Fruit fly (Drosophila melanogaster) whole organism, prepupa: ENCODE measurements around the gene CG15922.

Experiments used
- Blimp-1 ChIP-seq: fragments of 200-800 bp; sonication (Bioruptor generic); optimal IDR thresholded peaks from 3 replicates; lab custom pipeline; 2017; ENCODE audit warnings: missing biosample characterization, missing genetic modification characterization, mild to moderate bottlenecking, moderate library complexity, missing genetic modification reagents
- CG10631 ChIP-seq: fragments of 200-800 bp; sonication (Bioruptor generic); optimal IDR thresholded peaks from 2 replicates; lab custom pipeline; 2016; ENCODE audit warnings: missing biosample characterization, missing genetic modification characterization
- CG10669 ChIP-seq: fragments of 200-800 bp; sonication (Bioruptor generic); optimal IDR thresholded peaks from 3 replicates; lab custom pipeline; 2018; ENCODE audit warnings: missing biosample characterization, mild to moderate bottlenecking, missing genetic modification characterization, moderate library complexity
- CG11762 ChIP-seq: fragments of 200-800 bp; sonication (Bioruptor generic); optimal IDR thresholded peaks from 3 replicates; lab custom pipeline; 2016; ENCODE audit warnings: missing biosample characterization, missing genetic modification characterization; ENCODE audit not compliant: insufficient read depth
- CG11902 ChIP-seq: fragments of 200-800 bp; sonication (Bioruptor generic); optimal IDR thresholded peaks from 3 replicates; lab custom pipeline; 2016; ENCODE audit warnings: missing biosample characterization, missing genetic modification characterization
- CG15336 ChIP-seq: fragments of 200-800 bp; sonication (Bioruptor generic); IDR thresholded peaks from 2 replicates; pipeline ENCODE4 v1.3.6; 2022; ENCODE audit warnings: missing biosample characterization, missing genetic modification characterization
- CG1621 ChIP-seq: fragments of 200-800 bp; sonication (Bioruptor generic); optimal IDR thresholded peaks from 3 replicates; lab custom pipeline; 2018; ENCODE audit warnings: missing biosample characterization, mild to moderate bottlenecking, missing genetic modification characterization
- CG16779 ChIP-seq: fragments of 200-800 bp; sonication (Bioruptor generic); optimal IDR thresholded peaks from 3 replicates; lab custom pipeline; 2017; ENCODE audit warnings: missing biosample characterization, mild to moderate bottlenecking, missing genetic modification characterization
- CG3032 ChIP-seq: fragments of 200-800 bp; optimal IDR thresholded peaks from 2 replicates; lab custom pipeline; 2019; ENCODE audit warnings: missing biosample characterization, mild to moderate bottlenecking, missing genetic modification characterization, moderate library complexity
- CG31627 ChIP-seq: fragments of 200-800 bp; sonication (Bioruptor generic); optimal IDR thresholded peaks from 3 replicates; lab custom pipeline; 2016; ENCODE audit warnings: missing biosample characterization, missing genetic modification characterization
- CG32006 ChIP-seq: fragments of 200-800 bp; sonication (Bioruptor generic); optimal IDR thresholded peaks from 3 replicates; lab custom pipeline; 2017; ENCODE audit warnings: missing biosample characterization, mild to moderate bottlenecking, missing genetic modification characterization
- CG34406 ChIP-seq: fragments of 200-800 bp; sonication (Bioruptor generic); optimal IDR thresholded peaks from 3 replicates; lab custom pipeline; 2016; ENCODE audit warnings: missing biosample characterization, missing genetic modification characterization
- CG4318 ChIP-seq: fragments of 200-800 bp; sonication (Bioruptor generic); optimal IDR thresholded peaks from 3 replicates; lab custom pipeline; 2017; ENCODE audit warnings: missing biosample characterization, mild to moderate bottlenecking, missing genetic modification characterization
- CG6163 ChIP-seq: fragments of 200-800 bp; sonication (Bioruptor generic); IDR thresholded peaks from 3 replicates; pipeline ENCODE4 v1.3.6; 2022; ENCODE audit warnings: missing biosample characterization, missing genetic modification characterization
- CG6792 ChIP-seq: fragments of 200-800 bp; sonication (Bioruptor generic); optimal IDR thresholded peaks from 3 replicates; lab custom pipeline; 2016; ENCODE audit warnings: missing biosample characterization, missing genetic modification characterization
- CG6808 ChIP-seq: fragments of 200-800 bp; sonication (Bioruptor generic); optimal IDR thresholded peaks from 3 replicates; lab custom pipeline; 2017; ENCODE audit warnings: missing biosample characterization, missing genetic modification characterization, mild to moderate bottlenecking, moderate library complexity, missing genetic modification reagents
- CG6854 ChIP-seq: fragments of 200-800 bp; sonication (Bioruptor generic); optimal IDR thresholded peaks from 2 replicates; lab custom pipeline; 2017; ENCODE audit warnings: missing biosample characterization, mild to moderate bottlenecking, missing genetic modification characterization
- CG7368 ChIP-seq: fragments of 200-800 bp; sonication (Bioruptor generic); optimal IDR thresholded peaks from 3 replicates; lab custom pipeline; 2016; ENCODE audit warnings: missing biosample characterization, missing genetic modification characterization
- CG8119 ChIP-seq: fragments of 200-800 bp; sonication (Bioruptor generic); IDR thresholded peaks from 3 replicates; pipeline ENCODE4 v1.3.6; 2022; ENCODE audit warnings: missing biosample characterization, missing genetic modification characterization
- CG8319 ChIP-seq: fragments of 200-800 bp; sonication (Bioruptor generic); optimal IDR thresholded peaks from 3 replicates; lab custom pipeline; 2016; ENCODE audit warnings: missing biosample characterization, missing genetic modification characterization
- CG9139 ChIP-seq: fragments of 200-800 bp; sonication (Bioruptor generic); optimal IDR thresholded peaks from 3 replicates; lab custom pipeline; 2017; ENCODE audit warnings: missing biosample characterization, mild to moderate bottlenecking, missing genetic modification characterization
- Eip75B ChIP-seq: fragments of 200-800 bp; sonication (Bioruptor generic); optimal IDR thresholded peaks from 3 replicates; lab custom pipeline; 2016; ENCODE audit warnings: missing biosample characterization, missing genetic modification characterization
- Eip78C ChIP-seq: fragments of 200-800 bp; sonication (Bioruptor generic); peaks from one replicate; lab custom pipeline; 2016; ENCODE audit warnings: missing biosample characterization, missing genetic modification characterization
- Eip93F ChIP-seq: fragments of 200-800 bp; sonication (Bioruptor generic); optimal IDR thresholded peaks from 2 replicates; lab custom pipeline; 2016; ENCODE audit warnings: missing biosample characterization, mild to moderate bottlenecking, missing genetic modification characterization
- Ets21C ChIP-seq: fragments of 200-800 bp; sonication (Bioruptor generic); optimal IDR thresholded peaks from 3 replicates; lab custom pipeline; 2016; ENCODE audit warnings: missing biosample characterization, missing genetic modification characterization
- Ets96B ChIP-seq: fragments of 200-800 bp; optimal IDR thresholded peaks from 2 replicates; lab custom pipeline; 2019; ENCODE audit warnings: missing biosample characterization, mild to moderate bottlenecking, missing genetic modification characterization, moderate library complexity
- Gug ChIP-seq: fragments of 200-800 bp; sonication (Bioruptor generic); IDR thresholded peaks from 2 replicates; pipeline ENCODE4 v1.3.6; 2022; ENCODE audit warnings: missing biosample characterization, missing genetic modification characterization
- Hr38 ChIP-seq: sonication (Bioruptor generic); optimal IDR thresholded peaks from 2 replicates; lab custom pipeline; 2016; ENCODE audit warnings: missing biosample characterization, missing genetic modification characterization
- Hr4 ChIP-seq: fragments of 200-800 bp; sonication (Bioruptor generic); optimal IDR thresholded peaks from 3 replicates; lab custom pipeline; 2016; ENCODE audit warnings: missing biosample characterization, missing genetic modification characterization
- Lpt ChIP-seq: fragments of 200-800 bp; sonication (Bioruptor generic); optimal IDR thresholded peaks from 3 replicates; lab custom pipeline; 2016; ENCODE audit warnings: missing biosample characterization, missing genetic modification characterization
- Met ChIP-seq: fragments of 200-800 bp; sonication (Bioruptor generic); optimal IDR thresholded peaks from 3 replicates; lab custom pipeline; 2016; ENCODE audit warnings: missing biosample characterization, missing genetic modification characterization
- Smox ChIP-seq: fragments of 200-800 bp; sonication (Bioruptor generic); optimal IDR thresholded peaks from 3 replicates; lab custom pipeline; 2016; ENCODE audit warnings: missing biosample characterization, missing genetic modification characterization
- Sox102F ChIP-seq: fragments of 200-800 bp; sonication (Bioruptor generic); optimal IDR thresholded peaks from 2 replicates; lab custom pipeline; 2016; ENCODE audit warnings: missing biosample characterization, mild to moderate bottlenecking, missing genetic modification characterization
- Sox14 ChIP-seq: fragments of 200-800 bp; sonication (Bioruptor generic); optimal IDR thresholded peaks from 3 replicates; lab custom pipeline; 2016; ENCODE audit warnings: missing biosample characterization, missing genetic modification characterization
- achi ChIP-seq: fragments of 200-800 bp; sonication (Bioruptor generic); optimal IDR thresholded peaks from 3 replicates; lab custom pipeline; 2016; ENCODE audit warnings: missing biosample characterization, missing genetic modification characterization
- acj6 ChIP-seq: fragments of 200-800 bp; sonication (Bioruptor generic); optimal IDR thresholded peaks from 3 replicates; lab custom pipeline; 2016; ENCODE audit warnings: missing biosample characterization, missing genetic modification characterization
- cyc ChIP-seq: fragments of 200-800 bp; sonication (Bioruptor generic); optimal IDR thresholded peaks from 3 replicates; lab custom pipeline; 2016; ENCODE audit warnings: missing biosample characterization, missing genetic modification characterization
- dac ChIP-seq: fragments of 200-800 bp; sonication (Bioruptor generic); optimal IDR thresholded peaks from 2 replicates; lab custom pipeline; 2017; ENCODE audit warnings: missing biosample characterization, mild to moderate bottlenecking, missing genetic modification characterization
- eg ChIP-seq: fragments of 200-800 bp; sonication (Bioruptor generic); IDR thresholded peaks from 3 replicates; pipeline ENCODE4 v1.3.6; 2022; ENCODE audit warnings: missing biosample characterization, missing genetic modification characterization
- fd59A ChIP-seq: fragments of 200-800 bp; sonication (Bioruptor generic); optimal IDR thresholded peaks from 2 replicates; lab custom pipeline; 2017; ENCODE audit warnings: missing biosample characterization, mild to moderate bottlenecking, missing genetic modification characterization, missing genetic modification reagents
- fd85E ChIP-seq: fragments of 200-800 bp; sonication (Bioruptor generic); optimal IDR thresholded peaks from 3 replicates; lab custom pipeline; 2016; ENCODE audit warnings: missing biosample characterization, missing genetic modification characterization
- pdm3 ChIP-seq: fragments of 200-800 bp; sonication (Bioruptor generic); optimal IDR thresholded peaks from 3 replicates; lab custom pipeline; 2016; ENCODE audit warnings: missing biosample characterization, missing genetic modification characterization
- salr ChIP-seq, 2 experiments: fragments of 200-800 bp; sonication (Bioruptor generic); optimal IDR thresholded peaks; 3 replicates each; lab custom pipeline; 2016 to 2018; ENCODE audit warnings: missing biosample characterization in 2 of 2, missing genetic modification characterization in 2 of 2, mild to moderate bottlenecking in 1 of 2
- spab ChIP-seq: fragments of 200-800 bp; sonication (Bioruptor generic); optimal IDR thresholded peaks from 2 replicates; lab custom pipeline; 2017; ENCODE audit warnings: missing biosample characterization, mild to moderate bottlenecking, missing genetic modification characterization, missing genetic modification reagents
- ss ChIP-seq, 2 experiments: fragments of 200-800 bp; sonication (Bioruptor generic); optimal IDR thresholded peaks; 2 replicates in 1 of 2; 3 replicates in 1 of 2; lab custom pipeline; 2017 to 2018; ENCODE audit warnings: mild to moderate bottlenecking in 2 of 2, missing biosample characterization in 2 of 2, missing genetic modification characterization in 2 of 2, moderate library complexity in 1 of 2
- svp ChIP-seq: fragments of 200-800 bp; sonication (Bioruptor generic); peaks from one replicate; lab custom pipeline; 2016; ENCODE audit warnings: missing biosample characterization, missing genetic modification characterization
- topi ChIP-seq: fragments of 200-800 bp; sonication (Bioruptor generic); optimal IDR thresholded peaks from 3 replicates; lab custom pipeline; 2016; ENCODE audit warnings: missing biosample characterization, missing genetic modification characterization
- vri ChIP-seq: fragments of 200-800 bp; sonication (Bioruptor generic); optimal IDR thresholded peaks from 3 replicates; lab custom pipeline; 2016; ENCODE audit warnings: missing biosample characterization, mild to moderate bottlenecking, missing genetic modification characterization

The CG15922 gene

dm6 chr3R:20605562-20606155, 45.6 kb upstream of the CG15922 start:
- no peak for TF ChIP-seq CG4318 (GFP tag; lab: Kevin White, UChicago)
- no peak for TF ChIP-seq CG7368 (GFP tag; lab: Kevin White, UChicago)
- no peak for TF ChIP-seq CG1621
- TF ChIP-seq Smox (GFP tag; lab: Kevin White, UChicago): no peak
- TF ChIP-seq CG6854: no peak

- peak; percentile 6 for TF ChIP-seq CG1621
- no peak for TF ChIP-seq Gug
- no peak for TF ChIP-seq Hr4 (GFP tag; lab: Kevin White, UChicago)
Measured at dm6 chr3R:20605078-20605477, 45.0 kb upstream of the CG15922 start.

- TF ChIP-seq CG16779 (no peak), cyc (GFP tag; lab: Kevin White, UChicago) (no peak), Sox14 (GFP tag; lab: Kevin White, UChicago) (no peak), pdm3 (GFP tag; lab: Kevin White, UChicago) (no peak), topi (no peak), spab (GFP tag; lab: Kevin White, UChicago) (no peak), vri (no peak), acj6 (GFP tag; lab: Kevin White, UChicago) (no peak), CG11762 (no peak), Ets96B (tag; lab: Kevin White, UChicago) (no peak), CG10669 (GFP tag; lab: Kevin White, UChicago) (no peak), CG32006 (GFP tag; lab: Kevin White, UChicago) (no peak), Blimp-1 (GFP tag; lab: Kevin White, UChicago) (no peak), Eip78C (GFP tag; lab: Kevin White, UChicago) (peak; percentile 66), svp (GFP tag; lab: Kevin White, UChicago) (no peak), salr (GFP tag; optimal IDR thresholded peaks at IDR 0.05; lab: Kevin White, UChicago) (no peak), CG8319 (GFP tag; lab: Kevin White, UChicago) (no peak), CG6792 (no peak), CG15336 (GFP tag; lab: Robert Waterston, UW) (peak; percentile 45; the same call in 1 of the 2 replicates), ss (GFP tag; optimal IDR thresholded peaks at IDR 0.05; lab: Kevin White, UChicago) (peak; percentile 1 to 51), dac (GFP tag; lab: Kevin White, UChicago) (no peak), Eip75B (GFP tag; lab: Kevin White, UChicago) (peak; percentile 6), CG31627 (GFP tag; lab: Kevin White, UChicago) (no peak), fd85E (GFP tag; lab: Kevin White, UChicago) (no peak), CG9139 (GFP tag; lab: Kevin White, UChicago) (peak; percentile 6), CG10631 (GFP tag; lab: Kevin White, UChicago) (no peak), CG1621 (peak; percentile 59), CG8119 (GFP tag; lab: Robert Waterston, UW) (peak; percentile 23; the same call in 1 of the 3 replicates), CG34406 (GFP tag; lab: Kevin White, UChicago) (no peak), Met (GFP tag; lab: Kevin White, UChicago) (no peak), Hr38 (GFP tag; lab: Kevin White, UChicago) (no peak), CG6854 (no peak), Sox102F (GFP tag; lab: Kevin White, UChicago) (no peak), Hr4 (GFP tag; lab: Kevin White, UChicago) (no peak), Smox (GFP tag; lab: Kevin White, UChicago) (no peak), CG6808 (GFP tag; lab: Kevin White, UChicago) (no peak), fd59A (GFP tag; lab: Kevin White, UChicago) (no peak), achi (GFP tag; lab: Kevin White, UChicago) (no peak), Gug (no peak), Eip93F (GFP tag; lab: Kevin White, UChicago) (no peak), CG3032 (tag; lab: Kevin White, UChicago) (no peak), CG11902 (GFP tag; lab: Kevin White, UChicago) (no peak), eg (GFP tag; lab: Robert Waterston, UW) (no peak), Ets21C (GFP tag; lab: Kevin White, UChicago) (no peak), Lpt (GFP tag; lab: Kevin White, UChicago) (peak; percentile 62), CG6163 (GFP tag; lab: Robert Waterston, UW) (peak; percentile 56; the same call in 1 of the 3 replicates)
Measured at dm6 chr3R:20604078-20604477, 44.0 kb upstream of the CG15922 start.
